Worm (Caenorhabditis elegans) whole organism, L4 larva: Measurements from ENCODE around the gene F20D6.1.

Source experiments
- F44E2.7 ChIP-seq: fragments of 200-800 bp; sonication (Bioruptor generic); IDR thresholded peaks from 2 replicates; pipeline ENCODE4 v2.1.2; 2022; ENCODE audit warnings: missing genetic modification characterization, missing compliant biosample characterization
- aly-2 ChIP-seq: sonication (generic microtip); optimal IDR thresholded peaks from 2 replicates; lab custom pipeline; 2018; ENCODE audit warnings: missing biosample characterization, missing genetic modification characterization
- lsy-2 ChIP-seq, 2 experiments: fragments of 150-350 bp in 1 of 2; sonication (generic microtip) in 1 of 2; optimal IDR thresholded peaks; 2 replicates each; lab custom pipeline; 2014 to 2017; ENCODE audit warnings: missing biosample characterization in 2 of 2, missing genetic modification characterization in 2 of 2
- unc-39 ChIP-seq: sonication (generic microtip); optimal IDR thresholded peaks from 2 replicates; lab custom pipeline; 2017; ENCODE audit warnings: missing biosample characterization, missing genetic modification characterization

DNA sequence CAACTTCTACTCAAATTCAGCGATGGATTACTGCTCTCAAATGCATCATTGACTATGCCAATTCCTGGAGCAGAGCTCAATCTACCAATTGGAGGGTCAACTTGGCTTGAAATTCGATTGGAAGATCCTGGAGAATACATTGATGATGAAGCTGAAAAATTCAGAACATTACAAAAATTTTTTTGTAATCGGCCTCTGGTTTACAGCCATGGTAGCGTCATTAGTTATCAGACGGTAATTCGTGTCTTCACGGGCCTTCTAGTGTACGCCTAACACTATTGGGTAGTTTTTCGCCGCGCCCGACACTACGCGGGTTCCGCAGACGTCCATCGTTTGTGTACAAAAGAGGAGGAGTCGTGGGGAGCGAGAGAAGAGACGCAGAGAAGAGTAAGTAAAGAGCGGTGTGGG, 38.2 kb downstream of the F20D6.1 start:
- no peak for TF ChIP-seq aly-2
- TF ChIP-seq lsy-2 (tag; optimal IDR thresholded peaks at IDR 0.05; lab: Kevin White, UChicago) = peak in 1 of 2 experiments; percentile 77
- TF ChIP-seq F44E2.7 (GFP tag; lab: Robert Waterston, UW) = no peak
- no peak for TF ChIP-seq unc-39 (tag; lab: Kevin White, UChicago)
